Worm (Caenorhabditis elegans): Measurements from ENCODE around the gene T19A5.3.

T19A5.3 gene

ce11 chrV:8928967-8929366 lies 14.9 kb downstream of the T19A5.3 start, which contains the start of gene H14N18.4:
TSS of gene H14N18.4 (minus strand) at chrV:8928978.
- TF ChIP-seq ama-1 (optimal IDR thresholded peaks at IDR 0.05), result no peak
- TF ChIP-seq tra-4 (tag; optimal IDR thresholded peaks at IDR 0.05), result no peak
- no peak for TF ChIP-seq tbx-11 (GFP tag; IDR thresholded peaks at IDR 0.05)
- no peak for TF ChIP-seq pes-1 (GFP tag; IDR thresholded peaks at IDR 0.05)
- TF ChIP-seq hnd-1 (tag; optimal IDR thresholded peaks at IDR 0.05), result no peak
- TF ChIP-seq F13C5.2 (tag; optimal IDR thresholded peaks at IDR 0.05), result no peak
- TF ChIP-seq scrt-1 (GFP tag; IDR thresholded peaks at IDR 0.05), result no peak
- TF ChIP-seq flt-1 (GFP tag; IDR thresholded peaks at IDR 0.05), result no peak
- no peak for TF ChIP-seq ets-7 (tag; optimal IDR thresholded peaks at IDR 0.05)

- TF ChIP-seq sea-1 (GFP tag; conservative IDR thresholded peaks at IDR 0.05), result no peak
- no peak for TF ChIP-seq aly-1 (tag; optimal IDR thresholded peaks at IDR 0.05)
- no peak for TF ChIP-seq tbx-11 (GFP tag; IDR thresholded peaks at IDR 0.05)
- no peak for TF ChIP-seq tbx-37 (GFP tag; conservative IDR thresholded peaks at IDR 0.05)
- TF ChIP-seq hnd-1 (tag; optimal IDR thresholded peaks at IDR 0.05), result no peak
- TF ChIP-seq hmbx-1 (tag; optimal IDR thresholded peaks at IDR 0.05), result no peak
- no peak for TF ChIP-seq ama-1 (optimal IDR thresholded peaks at IDR 0.05)
- TF ChIP-seq flt-1 (GFP tag; IDR thresholded peaks at IDR 0.05), result no peak
- TF ChIP-seq scrt-1 (GFP tag; IDR thresholded peaks at IDR 0.05), result no peak
- TF ChIP-seq ets-7 (tag; optimal IDR thresholded peaks at IDR 0.05), result no peak
- no peak for TF ChIP-seq pes-1 (GFP tag; IDR thresholded peaks at IDR 0.05)
- no peak for TF ChIP-seq B0310.2 (tag; optimal IDR thresholded peaks at IDR 0.05)
- no peak for TF ChIP-seq F13C5.2 (tag; optimal IDR thresholded peaks at IDR 0.05)
- TF ChIP-seq hmg-4 (GFP tag; optimal IDR thresholded peaks at IDR 0.05), result no peak
- TF ChIP-seq tra-4 (tag; optimal IDR thresholded peaks at IDR 0.05), result no peak
- no peak for TF ChIP-seq ceh-36 (tag; optimal IDR thresholded peaks at IDR 0.05)
- no peak for TF ChIP-seq ceh-13 (GFP tag; optimal IDR thresholded peaks at IDR 0.05)
Measured at ce11 chrV:8927715-8928114, 16.1 kb downstream of the T19A5.3 start.

ce11 chrV:8922781-8923180 lies 21.1 kb downstream of the T19A5.3 start, which contains the start of gene ttr-47:
TSS of gene ttr-47 (plus strand) at chrV:8923088.
- no peak for TF ChIP-seq hmg-4 (GFP tag; optimal IDR thresholded peaks at IDR 0.05)
- TF ChIP-seq sea-1 (GFP tag; conservative IDR thresholded peaks at IDR 0.05), result no peak
- no peak for TF ChIP-seq flt-1 (GFP tag; IDR thresholded peaks at IDR 0.05)
- no peak for TF ChIP-seq hnd-1 (tag; optimal IDR thresholded peaks at IDR 0.05)

ce11 chrV:8913940-8914339 lies 29.9 kb downstream of the T19A5.3 start, which contains the start of gene mod-1:
TSS of gene mod-1 (minus strand) at chrV:8914040.
- TF ChIP-seq flt-1 (GFP tag; IDR thresholded peaks at IDR 0.05), result no peak
- TF ChIP-seq aly-1 (tag; optimal IDR thresholded peaks at IDR 0.05), result no peak
- no peak for TF ChIP-seq sea-1 (GFP tag; conservative IDR thresholded peaks at IDR 0.05)
- no peak for TF ChIP-seq ets-7 (tag; optimal IDR thresholded peaks at IDR 0.05)
- no peak for TF ChIP-seq pes-1 (GFP tag; IDR thresholded peaks at IDR 0.05)
- no peak for TF ChIP-seq F13C5.2 (tag; optimal IDR thresholded peaks at IDR 0.05)
- no peak for TF ChIP-seq ceh-13 (GFP tag; optimal IDR thresholded peaks at IDR 0.05)

ce11 chrV:8906896-8907295 lies 37.0 kb downstream of the T19A5.3 start, which contains the start of gene frpr-11:
TSS of gene frpr-11 (plus strand) at chrV:8907196.
- TF ChIP-seq ceh-13 (GFP tag; optimal IDR thresholded peaks at IDR 0.05) (no peak), tbx-11 (GFP tag; IDR thresholded peaks at IDR 0.05) (no peak), pes-1 (GFP tag; IDR thresholded peaks at IDR 0.05) (no peak), ama-1 (optimal IDR thresholded peaks at IDR 0.05) (no peak), ets-7 (tag; optimal IDR thresholded peaks at IDR 0.05) (no peak), hmbx-1 (tag; optimal IDR thresholded peaks at IDR 0.05) (no peak), scrt-1 (GFP tag; IDR thresholded peaks at IDR 0.05) (no peak), hnd-1 (tag; optimal IDR thresholded peaks at IDR 0.05) (no peak), hmg-4 (GFP tag; optimal IDR thresholded peaks at IDR 0.05) (no peak), sea-1 (GFP tag; conservative IDR thresholded peaks at IDR 0.05) (no peak), flt-1 (GFP tag; IDR thresholded peaks at IDR 0.05) (no peak), tbx-37 (GFP tag; conservative IDR thresholded peaks at IDR 0.05) (no peak), B0310.2 (tag; optimal IDR thresholded peaks at IDR 0.05) (no peak), tra-4 (tag; optimal IDR thresholded peaks at IDR 0.05) (no peak), aly-1 (tag; optimal IDR thresholded peaks at IDR 0.05) (no peak), F13C5.2 (tag; optimal IDR thresholded peaks at IDR 0.05) (no peak), ceh-36 (tag; optimal IDR thresholded peaks at IDR 0.05) (no peak)

ce11 chrV:8905656-8906055 lies 38.2 kb downstream of the T19A5.3 start:
- TF ChIP-seq aly-1 (tag; optimal IDR thresholded peaks at IDR 0.05), result no peak
- TF ChIP-seq tbx-11 (GFP tag; IDR thresholded peaks at IDR 0.05), result no peak
- no peak for TF ChIP-seq sea-1 (GFP tag; conservative IDR thresholded peaks at IDR 0.05)
- TF ChIP-seq pes-1 (GFP tag; IDR thresholded peaks at IDR 0.05), result no peak
- no peak for TF ChIP-seq tbx-37 (GFP tag; conservative IDR thresholded peaks at IDR 0.05)
- TF ChIP-seq hmg-4 (GFP tag; optimal IDR thresholded peaks at IDR 0.05), result no peak
- no peak for TF ChIP-seq hmbx-1 (tag; optimal IDR thresholded peaks at IDR 0.05)
- no peak for TF ChIP-seq tra-4 (tag; optimal IDR thresholded peaks at IDR 0.05)
- no peak for TF ChIP-seq B0310.2 (tag; optimal IDR thresholded peaks at IDR 0.05)
- TF ChIP-seq hnd-1 (tag; optimal IDR thresholded peaks at IDR 0.05), result no peak
- TF ChIP-seq flt-1 (GFP tag; IDR thresholded peaks at IDR 0.05), result no peak
- TF ChIP-seq F13C5.2 (tag; optimal IDR thresholded peaks at IDR 0.05), result no peak
- no peak for TF ChIP-seq ets-7 (tag; optimal IDR thresholded peaks at IDR 0.05)
- TF ChIP-seq ceh-36 (tag; optimal IDR thresholded peaks at IDR 0.05), result no peak
- TF ChIP-seq ceh-13 (GFP tag; optimal IDR thresholded peaks at IDR 0.05), result no peak
- no peak for TF ChIP-seq ama-1 (optimal IDR thresholded peaks at IDR 0.05)
- TF ChIP-seq scrt-1 (GFP tag; IDR thresholded peaks at IDR 0.05), result no peak

- no peak for TF ChIP-seq ceh-13 (GFP tag; optimal IDR thresholded peaks at IDR 0.05)
- no peak for TF ChIP-seq hmbx-1 (tag; optimal IDR thresholded peaks at IDR 0.05)
Measured at ce11 chrV:8903916-8904315, 39.9 kb downstream of the T19A5.3 start.

ce11 chrV:8902697-8903096 lies 41.2 kb downstream of the T19A5.3 start, which contains the start of gene frpr-12:
TSS of gene frpr-12 (plus strand) at chrV:8902997.
- TF ChIP-seq F13C5.2 (tag; optimal IDR thresholded peaks at IDR 0.05) (no peak), ceh-36 (tag; optimal IDR thresholded peaks at IDR 0.05) (no peak), tbx-11 (GFP tag; IDR thresholded peaks at IDR 0.05) (no peak), hmg-4 (GFP tag; optimal IDR thresholded peaks at IDR 0.05) (no peak), pes-1 (GFP tag; IDR thresholded peaks at IDR 0.05) (no peak), aly-1 (tag; optimal IDR thresholded peaks at IDR 0.05) (no peak), sea-1 (GFP tag; conservative IDR thresholded peaks at IDR 0.05) (no peak), B0310.2 (tag; optimal IDR thresholded peaks at IDR 0.05) (no peak), tra-4 (tag; optimal IDR thresholded peaks at IDR 0.05) (no peak), hmbx-1 (tag; optimal IDR thresholded peaks at IDR 0.05) (no peak), scrt-1 (GFP tag; IDR thresholded peaks at IDR 0.05) (no peak), ets-7 (tag; optimal IDR thresholded peaks at IDR 0.05) (no peak)
